Worm (Caenorhabditis elegans): ENCODE results near the gene sld-5.
A peak's percentile ranks its signal among the peaks of the same experiment; 100 is the strongest.

Gene sld-5

ce11 chrV:20234439-20234838 lies 3.1 kb downstream of the sld-5 start:
- no peak for TF ChIP-seq F16B12.6 (tag; optimal IDR thresholded peaks at IDR 0.05)

- TF ChIP-seq unc-86 (tag; optimal IDR thresholded peaks at IDR 0.05) (no peak), dpl-1 (GFP tag; optimal IDR thresholded peaks at IDR 0.05) (no peak)
Observed at ce11 chrV:20233743-20234142, 3.8 kb downstream of the sld-5 start, which contains the start of gene Y113G7B.15. Y113G7B.15 (minus strand) TSS chrV:20233843.

ce11 chrV:20225312-20225711 lies 12.2 kb downstream of the sld-5 start:
- TF ChIP-seq efl-1 (optimal IDR thresholded peaks at IDR 0.05) (no peak), efl-1 (GFP tag; optimal IDR thresholded peaks at IDR 0.05 in 1 of 2) (peak in 1 of 2 experiments; percentile 6), snu-23 (GFP tag; optimal IDR thresholded peaks at IDR 0.05) (no peak), elt-2 (tag; optimal IDR thresholded peaks at IDR 0.05) (peak; percentile 35), lin-35 (GFP tag; optimal IDR thresholded peaks at IDR 0.05) (peak in 1 of 2 experiments; percentile 3)

ce11 chrV:20223725-20224124 lies 13.8 kb downstream of the sld-5 start:
- TF ChIP-seq ztf-4 (tag; optimal IDR thresholded peaks at IDR 0.05) (no peak), ceh-63 (GFP tag; optimal IDR thresholded peaks at IDR 0.05) (no peak), snpc-4 (tag; optimal IDR thresholded peaks at IDR 0.05) (no peak), irx-1 (tag; optimal IDR thresholded peaks at IDR 0.05) (no peak), vab-15 (tag; optimal IDR thresholded peaks at IDR 0.05) (no peak), nhr-28 (tag; optimal IDR thresholded peaks at IDR 0.05) (no peak), skn-1 (tag; optimal IDR thresholded peaks at IDR 0.05) (no peak), fkh-10 (GFP tag; optimal IDR thresholded peaks at IDR 0.05) (no peak), nhr-85 (tag) (no peak), tbx-2 (tag; optimal IDR thresholded peaks at IDR 0.05) (no peak), lin-13 (GFP tag; optimal IDR thresholded peaks at IDR 0.05) (no peak), nhr-84 (tag; optimal IDR thresholded peaks at IDR 0.05) (no peak), mep-1 (tag; optimal IDR thresholded peaks at IDR 0.05) (no peak), ceh-88 (GFP tag; IDR thresholded peaks at IDR 0.05) (no peak), jun-1 (tag; optimal IDR thresholded peaks at IDR 0.05) (no peak)

- TF ChIP-seq aha-1 (tag; optimal IDR thresholded peaks at IDR 0.05): no peak
- no peak for TF ChIP-seq blmp-1 (tag; optimal IDR thresholded peaks at IDR 0.05)
- TF ChIP-seq efl-1 (optimal IDR thresholded peaks at IDR 0.05): no peak
- TF ChIP-seq efl-1 (GFP tag; optimal IDR thresholded peaks at IDR 0.05 in 1 of 2): peak in 1 of 2 experiments; percentile 30
- TF ChIP-seq fkh-10 (GFP tag; optimal IDR thresholded peaks at IDR 0.05): no peak
- no peak for TF ChIP-seq ceh-88 (GFP tag; IDR thresholded peaks at IDR 0.05)
- TF ChIP-seq unc-86 (tag; optimal IDR thresholded peaks at IDR 0.05): no peak
- TF ChIP-seq tlp-1 (tag; optimal IDR thresholded peaks at IDR 0.05): no peak
- TF ChIP-seq hpl-2 (GFP tag; optimal IDR thresholded peaks at IDR 0.05): no peak
Observed at ce11 chrV:20220604-20221003, 16.9 kb downstream of the sld-5 start.

ce11 chrV:20215197-20215596 lies 22.3 kb downstream of the sld-5 start, which contains the start of gene Y113G7B.11:
Y113G7B.11 (minus strand) TSS chrV:20215297.
- TF ChIP-seq fkh-8 (tag; optimal IDR thresholded peaks at IDR 0.05) (no peak), lsy-2 (tag; optimal IDR thresholded peaks at IDR 0.05) (no peak), irx-1 (tag; optimal IDR thresholded peaks at IDR 0.05) (no peak), fkh-10 (GFP tag; optimal IDR thresholded peaks at IDR 0.05) (no peak), nhr-84 (tag; optimal IDR thresholded peaks at IDR 0.05) (no peak), nhr-12 (tag; optimal IDR thresholded peaks at IDR 0.05) (no peak), zag-1 (tag; optimal IDR thresholded peaks at IDR 0.05) (no peak), nhr-47 (tag; optimal IDR thresholded peaks at IDR 0.05) (no peak), nhr-237 (tag; optimal IDR thresholded peaks at IDR 0.05) (no peak), unc-86 (tag; optimal IDR thresholded peaks at IDR 0.05) (no peak), unc-130 (tag; optimal IDR thresholded peaks at IDR 0.05) (no peak), efl-3 (GFP tag; optimal IDR thresholded peaks at IDR 0.05) (no peak), ztf-4 (tag; optimal IDR thresholded peaks at IDR 0.05) (no peak)

Measured in whole organism, L1 larva.